Fruit fly (Drosophila melanogaster): ENCODE results near the gene CG2258.

dm6 chrX:8128133-8128532 is 26.2 kb upstream of the CG2258 start:
- TF ChIP-seq CG13204 (GFP tag; optimal IDR thresholded peaks at IDR 0.05) (no peak), Pif1A (GFP tag; optimal IDR thresholded peaks at IDR 0.05) (no peak), gl (tag; optimal IDR thresholded peaks at IDR 0.05) (no peak), rn (GFP tag; IDR thresholded peaks at IDR 0.05) (no peak), EcR (GFP tag; optimal IDR thresholded peaks at IDR 0.05) (no peak)
